Worm (Caenorhabditis elegans) whole organism, young adult: Measurements from ENCODE around the gene set-19.
A peak's percentile ranks its signal among the peaks of the same experiment; 100 is the strongest.

ENCODE experiments used
- B0019.2 ChIP-seq: fragments of 200-800 bp; sonication (Bioruptor generic); conservative IDR thresholded peaks from 2 replicates; pipeline ENCODE4 v1.3.6; 2022; ENCODE audit warnings: missing genetic modification reagents, missing genetic modification characterization, missing compliant biosample characterization
- B0035.1 ChIP-seq: sonication (generic microtip); optimal IDR thresholded peaks from 2 replicates; lab custom pipeline; 2016; ENCODE audit warnings: missing genetic modification characterization, mild to moderate bottlenecking, missing compliant biosample characterization, missing genotype, missing genetic modification reagents
- D2030.7 ChIP-seq: fragments of 200-800 bp; sonication (Bioruptor generic); IDR thresholded peaks from 2 replicates; pipeline ENCODE4 v1.3.6; 2022; ENCODE audit warnings: missing genetic modification reagents, missing genetic modification characterization, missing compliant biosample characterization
- F22D6.2 ChIP-seq: sonication (generic microtip); optimal IDR thresholded peaks from 2 replicates; lab custom pipeline; 2016; ENCODE audit warnings: mild to moderate bottlenecking, missing genetic modification characterization, missing compliant biosample characterization
- F23B12.7 ChIP-seq: sonication (generic microtip); optimal IDR thresholded peaks from 2 replicates; lab custom pipeline; 2017; ENCODE audit warnings: missing genetic modification characterization, mild to moderate bottlenecking, missing compliant biosample characterization, antibody characterized with exemption, moderate library complexity; ENCODE audit not compliant: insufficient read depth
- F33H1.4 ChIP-seq: fragments of 200-800 bp; sonication (Bioruptor generic); IDR thresholded peaks from 2 replicates; pipeline ENCODE4 v1.3.6; 2022; ENCODE audit warnings: missing genetic modification reagents, missing genetic modification characterization, missing compliant biosample characterization
- F55B11.4 ChIP-seq: sonication (generic microtip); optimal IDR thresholded peaks from 2 replicates; lab custom pipeline; 2016; ENCODE audit warnings: missing compliant biosample characterization, missing genetic modification characterization, borderline replicate concordance; ENCODE audit not compliant: insufficient read depth
- K11D2.4 ChIP-seq: fragments of 200-800 bp; sonication (Bioruptor generic); IDR thresholded peaks from 2 replicates; pipeline ENCODE4 v1.3.6; 2022; ENCODE audit warnings: missing genetic modification reagents, missing genetic modification characterization, missing compliant biosample characterization
- K12H6.12 ChIP-seq: fragments of 200-800 bp; sonication (Bioruptor generic); optimal IDR thresholded peaks from 2 replicates; lab custom pipeline; 2018; ENCODE audit warnings: mild to moderate bottlenecking, missing genetic modification characterization, missing compliant biosample characterization
- Y53F4B.3 ChIP-seq: fragments of 200-800 bp; sonication (Bioruptor generic); IDR thresholded peaks from 2 replicates; pipeline ENCODE4 v1.3.6; 2022; ENCODE audit warnings: missing genetic modification reagents, missing genetic modification characterization, missing compliant biosample characterization
- Y56A3A.18 ChIP-seq: fragments of 200-800 bp; sonication (Bioruptor generic); IDR thresholded peaks from 2 replicates; pipeline ENCODE4 v1.3.6; 2022; ENCODE audit warnings: missing genetic modification reagents, missing genetic modification characterization, missing compliant biosample characterization
- attf-3 ChIP-seq: fragments of 200-800 bp; sonication (Bioruptor generic); conservative IDR thresholded peaks from 2 replicates; pipeline ENCODE4 v1.3.6; 2022; ENCODE audit warnings: missing genetic modification reagents, missing genetic modification characterization, missing compliant biosample characterization
- attf-6 ChIP-seq: fragments of 200-800 bp; sonication (Bioruptor generic); IDR thresholded peaks from 2 replicates; pipeline ENCODE4 v1.3.6; 2022; ENCODE audit warnings: missing genetic modification reagents, missing genetic modification characterization, missing compliant biosample characterization
- bed-2 ChIP-seq: fragments of 200-800 bp; sonication (Bioruptor generic); IDR thresholded peaks from 2 replicates; pipeline ENCODE4 v1.3.6; 2022; ENCODE audit warnings: missing genetic modification reagents, missing genetic modification characterization, missing compliant biosample characterization
- ceh-27 ChIP-seq: fragments of 200-800 bp; sonication (Bioruptor generic); optimal IDR thresholded peaks from 2 replicates; lab custom pipeline; 2018; ENCODE audit warnings: mild to moderate bottlenecking, missing genetic modification characterization, moderate library complexity, missing compliant biosample characterization
- ceh-40 ChIP-seq: fragments of 200-800 bp; sonication (Bioruptor generic); IDR thresholded peaks from 2 replicates; pipeline ENCODE4 v1.3.6; 2022; ENCODE audit warnings: missing genetic modification characterization, missing compliant biosample characterization
- ceh-91 ChIP-seq: fragments of 200-800 bp; sonication (Bioruptor generic); IDR thresholded peaks from 2 replicates; pipeline ENCODE4 v1.3.6; 2022; ENCODE audit warnings: missing genetic modification reagents, missing genetic modification characterization, missing compliant biosample characterization
- die-1 ChIP-seq: sonication (generic microtip); optimal IDR thresholded peaks from 2 replicates; lab custom pipeline; 2016; ENCODE audit warnings: missing genotype, mild to moderate bottlenecking, missing genetic modification characterization, missing compliant biosample characterization
- dpl-1 ChIP-seq: fragments of 150-350 bp; optimal IDR thresholded peaks from 2 replicates; lab custom pipeline; 2014; ENCODE audit warnings: missing biosample characterization, missing genetic modification reagents, missing genetic modification characterization
- ets-4 ChIP-seq: fragments of 200-800 bp; sonication (Bioruptor generic); optimal IDR thresholded peaks from 2 replicates; lab custom pipeline; 2018; ENCODE audit warnings: mild to moderate bottlenecking, missing genetic modification characterization, missing compliant biosample characterization
- fkh-3 ChIP-seq: sonication (generic microtip); optimal IDR thresholded peaks from 2 replicates; lab custom pipeline; 2016; ENCODE audit warnings: mild to moderate bottlenecking, missing genetic modification characterization, missing compliant biosample characterization
- hlh-26 ChIP-seq: fragments of 200-800 bp; sonication (Bioruptor generic); conservative IDR thresholded peaks from 2 replicates; pipeline ENCODE4 v1.3.6; 2022; ENCODE audit warnings: missing genetic modification reagents, missing genetic modification characterization, missing compliant biosample characterization
- hsf-1 ChIP-seq: fragments of 200-800 bp; sonication (Bioruptor generic); IDR thresholded peaks from 2 replicates; pipeline ENCODE4 v1.3.6; 2022; ENCODE audit warnings: missing genetic modification reagents, missing genetic modification characterization, missing compliant biosample characterization
- let-607 ChIP-seq, 2 experiments: fragments of 200-800 bp in 1 of 2; sonication (Bioruptor generic) in 1 of 2; sonication (generic microtip) in 1 of 2; optimal IDR thresholded peaks; 2 replicates each; lab custom pipeline; 2016 to 2018; ENCODE audit warnings: mild to moderate bottlenecking in 2 of 2, missing compliant biosample characterization in 2 of 2, missing genetic modification characterization in 2 of 2, moderate library complexity in 2 of 2, missing genotype in 1 of 2
- lin-26 ChIP-seq: fragments of 200-800 bp; sonication (Bioruptor generic); IDR thresholded peaks from 2 replicates; pipeline ENCODE4 v1.3.6; 2022; ENCODE audit warnings: missing genetic modification reagents, missing genetic modification characterization, missing compliant biosample characterization
- lin-54 ChIP-seq: fragments of 200-800 bp; sonication (Bioruptor generic); optimal IDR thresholded peaks from 2 replicates; lab custom pipeline; 2018; ENCODE audit warnings: mild to moderate bottlenecking, missing genetic modification characterization, missing compliant biosample characterization
- madf-10 ChIP-seq: sonication (generic microtip); optimal IDR thresholded peaks from 2 replicates; lab custom pipeline; 2016; ENCODE audit warnings: mild to moderate bottlenecking, missing genetic modification characterization, missing compliant biosample characterization
- madf-8 ChIP-seq: fragments of 200-800 bp; sonication (Bioruptor generic); conservative IDR thresholded peaks from 2 replicates; pipeline ENCODE4 v1.3.6; 2022; ENCODE audit warnings: missing genetic modification reagents, missing genetic modification characterization, missing compliant biosample characterization
- mes-4 ChIP-seq: sonication (generic microtip); optimal IDR thresholded peaks from 2 replicates; lab custom pipeline; 2016; ENCODE audit warnings: missing genotype, missing genetic modification characterization, missing compliant biosample characterization
- mxl-1 ChIP-seq: sonication (generic microtip); optimal IDR thresholded peaks from 2 replicates; lab custom pipeline; 2016; ENCODE audit warnings: missing genetic modification characterization, missing compliant biosample characterization
- nfya-1 ChIP-seq: sonication (generic microtip); optimal IDR thresholded peaks from 2 replicates; lab custom pipeline; 2017; ENCODE audit warnings: antibody characterized with exemption, missing compliant biosample characterization, missing genetic modification characterization, borderline replicate concordance; ENCODE audit not compliant: insufficient read depth
- nhr-179 ChIP-seq: sonication (generic microtip); optimal IDR thresholded peaks from 2 replicates; lab custom pipeline; 2016; ENCODE audit warnings: mild to moderate bottlenecking, missing genetic modification characterization, missing compliant biosample characterization
- nhr-27 ChIP-seq: fragments of 200-800 bp; sonication (Bioruptor generic); optimal IDR thresholded peaks from 2 replicates; lab custom pipeline; 2018; ENCODE audit warnings: mild to moderate bottlenecking, missing genetic modification characterization, moderate library complexity, missing compliant biosample characterization
- nhr-90 ChIP-seq: sonication (generic microtip); optimal IDR thresholded peaks from 2 replicates; lab custom pipeline; 2016; ENCODE audit warnings: missing genotype, mild to moderate bottlenecking, missing genetic modification characterization, missing compliant biosample characterization
- pbrm-1 ChIP-seq: fragments of 200-800 bp; sonication (Bioruptor generic); IDR thresholded peaks from 2 replicates; pipeline ENCODE4 v1.3.6; 2022; ENCODE audit warnings: missing genetic modification reagents, missing genetic modification characterization, missing compliant biosample characterization
- rcor-1 ChIP-seq: fragments of 200-800 bp; sonication (Bioruptor generic); IDR thresholded peaks from 2 replicates; pipeline ENCODE4 v1.3.6; 2022; ENCODE audit warnings: missing genetic modification reagents, missing genetic modification characterization, missing compliant biosample characterization
- repo-1 ChIP-seq: sonication (generic microtip); optimal IDR thresholded peaks from 2 replicates; lab custom pipeline; 2017; ENCODE audit warnings: mild to moderate bottlenecking, missing genetic modification characterization, missing compliant biosample characterization
- snpc-1.3 ChIP-seq: sonication (generic microtip); optimal IDR thresholded peaks from 2 replicates; lab custom pipeline; 2017; ENCODE audit warnings: missing genetic modification characterization, mild to moderate bottlenecking, missing compliant biosample characterization, antibody characterized with exemption, moderate library complexity, missing genotype, missing genetic modification reagents; ENCODE audit not compliant: insufficient read depth
- xnd-1 ChIP-seq: sonication (generic microtip); optimal IDR thresholded peaks from 2 replicates; lab custom pipeline; 2016; ENCODE audit warnings: missing genotype, missing genetic modification reagents, missing genetic modification characterization, missing compliant biosample characterization
- zim-3 ChIP-seq: sonication (generic microtip); optimal IDR thresholded peaks from 2 replicates; lab custom pipeline; 2017; ENCODE audit warnings: mild to moderate bottlenecking, missing genetic modification characterization, moderate library complexity, missing compliant biosample characterization
- ztf-18 ChIP-seq: sonication (generic microtip); optimal IDR thresholded peaks from 2 replicates; lab custom pipeline; 2016; ENCODE audit warnings: missing genotype, mild to moderate bottlenecking, missing genetic modification characterization, missing compliant biosample characterization
- ztf-25 ChIP-seq: fragments of 200-800 bp; sonication (Bioruptor generic); IDR thresholded peaks from 2 replicates; pipeline ENCODE4 v1.3.6; 2022; ENCODE audit warnings: missing genetic modification reagents, missing genetic modification characterization, missing compliant biosample characterization

set-19 gene

DNA sequence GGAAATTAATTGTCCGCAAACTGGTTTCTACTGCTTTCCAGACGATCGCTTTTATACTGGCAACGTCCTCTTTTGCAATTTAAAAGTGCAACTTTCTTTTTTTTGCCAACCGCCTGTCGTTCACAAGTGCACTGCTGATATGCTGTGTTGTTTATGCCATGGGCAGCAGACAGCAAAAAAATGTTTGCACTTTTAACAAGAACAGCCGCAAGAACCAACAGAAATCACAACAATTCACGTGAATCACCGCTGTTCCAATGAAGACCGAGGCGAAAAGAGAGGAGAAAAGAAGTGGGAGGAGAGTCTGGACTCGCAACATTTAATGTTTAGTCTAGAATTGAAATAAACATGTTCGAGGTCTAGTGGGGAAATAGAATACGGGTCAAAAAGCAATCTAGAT, 26.2 kb downstream of the set-19 start, which contains the start of gene T22B7.7 (continued):
- TF ChIP-seq K12H6.12 (peak; percentile 53), fkh-3 (no peak), F22D6.2 (tag; lab: Kevin White, UChicago) (peak; percentile 43), zim-3 (tag; lab: Kevin White, UChicago) (no peak), rcor-1 (GFP tag; lab: Robert Waterston, UW) (no peak), ztf-25 (GFP tag; lab: Robert Waterston, UW) (no peak), nfya-1 (tag; lab: Kevin White, UChicago) (no peak), Y56A3A.18 (GFP tag; lab: Robert Waterston, UW) (no peak), K11D2.4 (GFP tag; lab: Robert Waterston, UW) (peak; percentile 47; the same call in 1 of the 2 replicates), attf-3 (GFP tag; lab: Robert Waterston, UW) (no peak), lin-26 (GFP tag; lab: Robert Waterston, UW) (no peak), hsf-1 (no peak), nhr-27 (tag; lab: Kevin White, UChicago) (no peak), ztf-18 (no peak), let-607 (tag; optimal IDR thresholded peaks at IDR 0.05; lab: Kevin White, UChicago) (no peak)
- TF ChIP-seq, all 124 proteins: peak for 11

DNA sequence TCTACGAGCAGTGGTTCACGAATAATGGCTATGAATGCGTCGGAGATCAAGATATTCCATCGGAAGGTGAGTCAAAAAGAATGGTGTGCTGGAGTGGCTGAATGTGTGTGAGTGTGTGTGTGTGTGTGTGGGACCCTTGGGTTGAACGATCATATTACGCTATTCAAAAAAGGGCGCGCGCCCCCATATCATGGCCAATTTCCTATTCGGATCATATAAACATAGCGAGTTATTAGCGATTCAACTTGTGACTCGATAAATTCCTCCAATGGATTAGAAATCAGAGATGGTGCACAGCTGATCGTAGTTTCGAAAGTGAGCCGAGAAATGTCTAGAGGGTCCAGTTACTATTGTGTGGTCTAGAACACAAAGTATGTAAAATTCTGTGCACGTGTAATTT, 32.1 kb downstream of the set-19 start, which contains the start of gene srv-7:
srv-7 (minus strand) TSS at position 101 of the 400 bp plus-strand sequence.
- TF ChIP-seq B0019.2 (GFP tag; lab: Robert Waterston, UW) (no peak), xnd-1 (tag; lab: Kevin White, UChicago) (no peak), madf-8 (no peak), nhr-90 (tag; lab: Kevin White, UChicago) (no peak), die-1 (tag; lab: Kevin White, UChicago) (no peak), mes-4 (no peak), repo-1 (tag; lab: Kevin White, UChicago) (no peak), F33H1.4 (no peak), dpl-1 (no peak), pbrm-1 (no peak), attf-3 (GFP tag; lab: Robert Waterston, UW) (no peak), hlh-26 (GFP tag; lab: Robert Waterston, UW) (no peak), rcor-1 (GFP tag; lab: Robert Waterston, UW) (no peak), ceh-40 (GFP tag; lab: Robert Waterston, UW) (no peak), ceh-91 (GFP tag; lab: Robert Waterston, UW) (no peak), mxl-1 (no peak), attf-6 (GFP tag; lab: Robert Waterston, UW) (no peak), ceh-27 (GFP tag; lab: Kevin White, UChicago) (no peak)

DNA sequence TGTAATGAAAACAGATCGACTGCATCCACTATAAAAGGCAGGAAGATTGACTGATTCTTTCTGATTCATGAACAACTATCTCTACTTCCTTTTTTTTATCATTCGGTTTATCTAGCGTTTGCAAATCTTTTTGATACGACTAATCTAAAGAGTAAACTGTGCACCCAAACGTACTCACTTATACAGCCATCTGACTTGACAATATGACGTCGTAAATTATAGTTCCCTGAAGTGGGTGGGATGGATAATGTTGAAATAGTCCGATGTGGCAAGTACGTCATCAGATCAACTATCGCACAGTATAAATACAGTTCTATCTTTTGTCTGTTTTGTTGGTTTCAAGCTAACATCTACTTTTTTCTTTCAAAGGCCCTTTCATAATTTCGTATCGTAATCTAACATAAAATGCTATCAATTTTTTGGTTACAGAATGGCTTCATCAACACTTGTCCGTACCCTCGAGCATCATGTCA, 33.0 kb downstream of the set-19 start, which contains the start of gene T22B7.3:
T22B7.3 (plus strand) TSS at position 423 of the 473 bp plus-strand sequence.
- TF ChIP-seq ets-4 (GFP tag; lab: Kevin White, UChicago), result no peak
- TF ChIP-seq ceh-40 (GFP tag; lab: Robert Waterston, UW), result no peak
- no peak for TF ChIP-seq K12H6.12
- TF ChIP-seq F22D6.2 (tag; lab: Kevin White, UChicago), result no peak
- no peak for TF ChIP-seq bed-2 (GFP tag; lab: Robert Waterston, UW)
- no peak for TF ChIP-seq Y53F4B.3 (GFP tag; lab: Robert Waterston, UW)
- no peak for TF ChIP-seq B0035.1 (tag; lab: Kevin White, UChicago)
- no peak for TF ChIP-seq F23B12.7
- no peak for TF ChIP-seq F55B11.4 (tag; lab: Kevin White, UChicago)
- TF ChIP-seq nhr-27 (tag; lab: Kevin White, UChicago), result no peak
- TF ChIP-seq snpc-1.3, result no peak
- no peak for TF ChIP-seq ztf-18
- no peak for TF ChIP-seq nhr-179
- no peak for TF ChIP-seq madf-10 (tag; lab: Kevin White, UChicago)
- TF ChIP-seq lin-54 (GFP tag; lab: Kevin White, UChicago), result no peak
- no peak for TF ChIP-seq hsf-1
- TF ChIP-seq D2030.7 (GFP tag; lab: Robert Waterston, UW), result no peak
